Worm (Caenorhabditis elegans) whole organism, mixed stage, embryonic: ENCODE measurements around the gene tpi-1.

Experiments
- lsy-2 ChIP-seq: fragments of 150-350 bp; optimal IDR thresholded peaks from 2 replicates; lab custom pipeline; 2014; ENCODE audit warnings: missing biosample characterization, missing genetic modification characterization
- unc-62 ChIP-seq: fragments of 150-350 bp; optimal IDR thresholded peaks from 2 replicates; lab custom pipeline; 2014; ENCODE audit warnings: missing biosample characterization, missing genetic modification reagents, missing genetic modification characterization
- ztf-11 ChIP-seq: fragments of 150-350 bp; optimal IDR thresholded peaks from 2 replicates; lab custom pipeline; 2014; ENCODE audit warnings: missing biosample characterization, missing genetic modification characterization

ce11 chrII:12067451-12068076 lies 28.6 kb upstream of the tpi-1 start, which contains the start of gene Y17G7B.22:
- no peak for TF ChIP-seq lsy-2 (tag; lab: Kevin White, UChicago)
- TF ChIP-seq ztf-11 (tag; lab: Kevin White, UChicago): no peak
- TF ChIP-seq unc-62 (GFP tag; lab: Kevin White, UChicago): no peak
